Comparison of ENCODE assay signal across 1 worm cellular context in the genomic region with DNA sequence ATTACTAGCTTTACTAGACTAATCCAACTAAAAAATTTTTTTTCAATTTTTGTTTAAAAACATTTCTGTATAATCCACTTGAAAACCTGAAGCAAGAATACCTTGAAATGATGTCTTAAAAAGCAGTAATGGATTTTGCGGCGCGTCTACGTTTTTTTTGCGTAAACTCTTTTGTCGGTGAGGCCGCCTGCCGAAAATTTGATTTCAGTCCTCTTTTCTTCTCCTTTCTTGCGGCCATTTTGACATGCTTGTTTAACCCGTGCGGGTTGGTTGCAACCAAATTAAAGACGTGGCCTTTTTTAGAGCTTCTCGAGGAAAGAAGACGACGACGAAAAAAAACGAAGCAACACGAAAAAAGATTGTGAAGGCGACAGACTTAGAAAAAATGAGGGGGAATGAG.
A peak's percentile ranks its signal among the peaks of the same experiment; 100 is the strongest.
TF ChIP-seq lines count a peak whose summit lies in the region.

No protein-coding gene starts in this region.

TF ChIP-seq in whole organism, L1 larva, 84 proteins besides CTCF, POLR2A, EP300 and RAD21 (continued from another document):
- TF ChIP-seq fkh-10 (GFP tag; optimal IDR thresholded peaks at IDR 0.05; lab: Kevin White, UChicago) (peak; percentile 80), ceh-82 (tag; optimal IDR thresholded peaks at IDR 0.05; lab: Kevin White, UChicago) (no peak), aly-2 (tag; optimal IDR thresholded peaks at IDR 0.05; lab: Kevin White, UChicago) (no peak), nhr-47 (tag; optimal IDR thresholded peaks at IDR 0.05; lab: Kevin White, UChicago) (no peak), vab-15 (tag; optimal IDR thresholded peaks at IDR 0.05; lab: Kevin White, UChicago) (no peak), grh-1 (GFP tag; IDR thresholded peaks at IDR 0.05; lab: Robert Waterston, UW) (no peak), C16A3.4 (tag; optimal IDR thresholded peaks at IDR 0.05; lab: Kevin White, UChicago) (no peak), C34B4.2 (tag; optimal IDR thresholded peaks at IDR 0.05; lab: Kevin White, UChicago) (no peak), fkh-4 (tag; optimal IDR thresholded peaks at IDR 0.05; lab: Kevin White, UChicago; ENCODE audit: borderline replicate concordance) (no peak), C04F5.9 (tag; optimal IDR thresholded peaks at IDR 0.05; lab: Kevin White, UChicago) (no peak)
